Worm (Caenorhabditis elegans): ENCODE data around the gene K11D12.6.
"Not testable (repeated sequence)": the region's sequence is repeated elsewhere in the genome, so short reads cannot be mapped to it uniquely, and the experiment has no call there.

K11D12.6 gene

DNA sequence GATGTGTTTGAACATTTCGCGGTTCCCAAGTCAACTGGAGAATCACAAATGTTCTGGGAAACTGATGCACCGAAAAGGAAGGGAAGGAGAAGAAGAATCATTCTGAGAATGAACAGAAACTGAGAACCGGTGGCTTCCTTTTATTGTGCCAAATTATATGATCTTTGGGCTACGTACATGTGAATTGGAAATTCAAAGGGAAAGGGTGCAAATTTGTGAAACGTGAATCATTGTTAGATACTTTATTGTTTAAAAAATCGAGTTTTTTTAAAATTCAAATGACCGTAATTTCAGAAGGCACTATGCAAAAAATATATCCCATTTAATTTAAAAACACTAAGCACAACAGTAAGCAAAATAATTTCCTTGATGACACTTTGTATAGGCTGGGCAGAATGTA lies at the start of gene K11D12.6:
TSS of gene K11D12.6 (minus strand) at position 101 of the 400 bp plus-strand sequence.
- TF ChIP-seq hlh-13 (GFP tag; optimal IDR thresholded peaks at IDR 0.05) = no peak
- no peak for TF ChIP-seq eyg-1 (tag; optimal IDR thresholded peaks at IDR 0.05)
- no peak for TF ChIP-seq ceh-9 (tag; optimal IDR thresholded peaks at IDR 0.05)
- no peak for TF ChIP-seq odd-2 (tag; optimal IDR thresholded peaks at IDR 0.05)
- TF ChIP-seq ets-4 (tag; optimal IDR thresholded peaks at IDR 0.05) = no peak
- no peak for TF ChIP-seq elt-2 (tag; optimal IDR thresholded peaks at IDR 0.05)
- TF ChIP-seq tbx-2 (tag; optimal IDR thresholded peaks at IDR 0.05) = no peak
- TF ChIP-seq ceh-18 (tag; optimal IDR thresholded peaks at IDR 0.05) = no peak
- TF ChIP-seq elt-4 (tag; optimal IDR thresholded peaks at IDR 0.05) = no peak
- no peak for TF ChIP-seq ceh-22 (tag; optimal IDR thresholded peaks at IDR 0.05)
- TF ChIP-seq dve-1 (tag; optimal IDR thresholded peaks at IDR 0.05) = no peak
- TF ChIP-seq ceh-34 (tag; optimal IDR thresholded peaks at IDR 0.05) = no peak
- TF ChIP-seq ceh-31 (tag; optimal IDR thresholded peaks at IDR 0.05) = no peak
- TF ChIP-seq syd-9 (tag; optimal IDR thresholded peaks at IDR 0.05) = no peak
- TF ChIP-seq lin-11 (tag; optimal IDR thresholded peaks at IDR 0.05) = no peak

DNA sequence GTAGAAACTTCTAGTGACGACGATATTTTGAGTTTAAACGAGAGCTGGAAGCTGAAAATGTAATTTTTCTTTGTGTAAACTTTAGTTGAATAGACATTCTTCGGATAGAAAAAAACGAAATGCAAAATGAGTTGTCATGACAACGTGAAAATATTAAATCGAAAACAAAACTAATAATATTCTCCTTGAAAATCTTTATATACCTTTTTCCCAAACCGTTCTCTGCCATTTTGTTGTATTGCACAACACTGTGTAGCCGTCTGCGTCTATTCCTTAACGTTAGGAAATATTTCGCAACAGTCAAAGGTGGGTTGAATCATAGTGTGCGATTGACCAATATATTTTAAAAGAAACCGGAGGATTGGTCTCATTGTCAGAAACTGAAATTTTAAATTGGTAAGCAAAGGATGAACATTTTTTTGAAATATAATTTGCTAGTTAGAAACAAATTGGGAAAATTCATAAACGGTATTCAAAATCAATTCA lies 45.9 kb upstream of the K11D12.6 start, which contains the start of gene Y58A7A.3:
TSS of gene Y58A7A.3 (minus strand) at position 51 of the 486 bp plus-strand sequence.
- TF ChIP-seq nfya-1 (tag; optimal IDR thresholded peaks at IDR 0.05) (peak; percentile 20), ttx-3 (tag; optimal IDR thresholded peaks at IDR 0.05) (no peak)

DNA sequence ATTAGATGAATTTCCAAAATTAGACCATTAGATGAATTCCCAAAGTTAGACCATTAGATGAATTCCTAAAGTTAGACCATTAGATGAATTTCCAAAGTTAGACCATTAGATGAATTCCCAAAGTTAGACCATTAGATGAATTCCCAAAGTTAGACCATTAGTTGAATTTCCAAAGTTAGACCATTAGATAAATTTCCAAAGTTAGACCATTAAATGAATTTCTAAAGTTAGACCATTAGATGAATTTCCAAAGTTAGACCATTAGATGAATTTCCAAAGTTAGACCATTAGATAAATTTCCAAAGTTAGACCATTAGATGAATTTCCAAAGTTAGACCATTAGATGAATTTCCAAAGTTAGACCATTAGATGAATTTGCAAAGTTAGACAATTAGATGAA lies 40.4 kb upstream of the K11D12.6 start:
- peak; percentile 60 for TF ChIP-seq unc-3 (GFP tag; conservative IDR thresholded peaks at IDR 0.05)
- not testable (repeated sequence) for TF ChIP-seq unc-3 (tag; optimal IDR thresholded peaks at IDR 0.05)
- 0 out of 2 replicates have a peak, but pooled peaks have one; percentile 40 for TF ChIP-seq sox-2 (GFP tag; IDR thresholded peaks at IDR 0.05)
- peak; percentile 84 for TF ChIP-seq ceh-45 (GFP tag; IDR thresholded peaks at IDR 0.05)

DNA sequence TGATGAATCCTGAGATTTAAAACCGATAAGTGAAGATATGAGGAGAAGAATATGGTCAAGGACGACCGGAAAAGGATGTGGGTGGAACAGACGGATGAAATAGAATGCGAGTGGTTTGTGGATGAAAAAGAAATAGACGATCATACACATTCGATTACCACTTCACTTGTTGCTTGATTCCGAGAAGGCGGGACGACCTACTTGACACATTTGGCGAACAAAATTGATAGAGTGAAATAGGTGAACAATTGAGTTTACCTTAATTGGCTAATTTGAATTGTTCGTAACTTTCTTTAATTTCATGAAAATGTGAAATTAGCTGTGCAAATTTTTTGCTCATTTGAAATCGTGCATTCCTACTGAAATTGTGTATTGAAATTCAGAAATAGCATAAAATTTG lies 37.1 kb upstream of the K11D12.6 start, which contains the start of gene Y58A7A.2:
TSS of gene Y58A7A.2 (minus strand) at position 101 of the 400 bp plus-strand sequence.
- no peak for TF ChIP-seq ceh-9 (tag; optimal IDR thresholded peaks at IDR 0.05)
- TF ChIP-seq nhr-232 (tag; optimal IDR thresholded peaks at IDR 0.05) = no peak
- TF ChIP-seq ceh-19 (GFP tag; optimal IDR thresholded peaks at IDR 0.05) = no peak
- TF ChIP-seq ceh-30 (tag; optimal IDR thresholded peaks at IDR 0.05) = no peak
- no peak for TF ChIP-seq dve-1 (tag; optimal IDR thresholded peaks at IDR 0.05)
- TF ChIP-seq T23F11.4 (GFP tag; optimal IDR thresholded peaks at IDR 0.05) = no peak
- TF ChIP-seq nhr-11 (tag; optimal IDR thresholded peaks at IDR 0.05) = no peak

DNA sequence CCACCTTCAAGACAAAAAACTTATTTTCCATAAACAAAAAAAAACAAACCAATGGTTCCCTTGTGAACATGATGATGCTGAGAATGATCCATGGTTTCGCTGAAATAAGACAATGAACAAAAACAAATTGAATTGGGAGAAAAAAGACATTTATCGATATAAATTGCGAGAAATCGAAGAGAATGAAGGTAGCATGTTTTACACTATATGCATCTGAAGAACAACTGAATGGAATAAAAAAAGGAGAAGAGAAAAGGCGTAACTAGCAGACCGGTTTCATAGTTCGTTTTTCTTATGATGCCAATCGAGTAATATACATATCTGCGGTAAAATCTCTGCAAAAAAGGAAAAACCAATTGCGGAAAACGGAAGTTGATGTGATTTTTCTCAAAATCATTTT lies 34.5 kb upstream of the K11D12.6 start, which contains the start of gene Y58A7A.1:
TSS of gene Y58A7A.1 (minus strand) at position 101 of the 400 bp plus-strand sequence.
- TF ChIP-seq Y22D7AL.16 (tag; optimal IDR thresholded peaks at IDR 0.05) = no peak
- no peak for TF ChIP-seq dmd-4 (tag; optimal IDR thresholded peaks at IDR 0.05; ENCODE audit: borderline replicate concordance)
- no peak for TF ChIP-seq tbx-7 (tag; optimal IDR thresholded peaks at IDR 0.05)
- no peak for TF ChIP-seq fkh-6 (tag; optimal IDR thresholded peaks at IDR 0.05)
- no peak for TF ChIP-seq ceh-22 (tag; optimal IDR thresholded peaks at IDR 0.05)
- no peak for TF ChIP-seq ahr-1 (tag; optimal IDR thresholded peaks at IDR 0.05)
- no peak for TF ChIP-seq fkh-10 (GFP tag; optimal IDR thresholded peaks at IDR 0.05)
- no peak for TF ChIP-seq dve-1 (tag; optimal IDR thresholded peaks at IDR 0.05)
- no peak for TF ChIP-seq ref-2 (tag; optimal IDR thresholded peaks at IDR 0.05)
- no peak for TF ChIP-seq elt-4 (tag; optimal IDR thresholded peaks at IDR 0.05)
- no peak for TF ChIP-seq nfya-1 (tag; optimal IDR thresholded peaks at IDR 0.05)
- no peak for TF ChIP-seq lim-6 (tag; optimal IDR thresholded peaks at IDR 0.05)
- TF ChIP-seq F13H6.1 (tag; optimal IDR thresholded peaks at IDR 0.05) = no peak
- TF ChIP-seq pax-1 (tag; optimal IDR thresholded peaks at IDR 0.05) = no peak
- TF ChIP-seq unc-86 (tag; optimal IDR thresholded peaks at IDR 0.05) = no peak
- TF ChIP-seq mec-3 (tag; optimal IDR thresholded peaks at IDR 0.05; ENCODE audit: borderline replicate concordance) = no peak

All from whole organism, late embryonic.